Worm (Caenorhabditis elegans) whole organism, L4 larva: ENCODE results near the gene F59B1.4.

Source experiments
- D1046.2 ChIP-seq: fragments of 200-800 bp; sonication (Bioruptor generic); IDR thresholded peaks from 2 replicates; pipeline ENCODE4 v1.3.6; 2022; ENCODE audit warnings: missing genetic modification characterization, missing compliant biosample characterization
- F26F4.8 ChIP-seq: fragments of 200-800 bp; sonication (Bioruptor generic); conservative IDR thresholded peaks from 2 replicates; pipeline ENCODE4 v1.3.6; 2022; ENCODE audit warnings: missing genetic modification characterization, missing compliant biosample characterization
- F49E8.2 ChIP-seq: sonication (generic microtip); optimal IDR thresholded peaks from 2 replicates; lab custom pipeline; 2016; ENCODE audit warnings: missing compliant biosample characterization, mild to moderate bottlenecking, missing genetic modification characterization, borderline replicate concordance
- T26A8.4 ChIP-seq: fragments of 200-800 bp; sonication (Bioruptor generic); IDR thresholded peaks from 2 replicates; pipeline ENCODE4 v1.3.6; 2022; ENCODE audit warnings: missing genetic modification characterization, missing compliant biosample characterization
- Y105C5A.15 ChIP-seq: fragments of 200-800 bp; sonication (Bioruptor generic); IDR thresholded peaks from 2 replicates; pipeline ENCODE4 v1.3.6; 2022; ENCODE audit warnings: missing genetic modification characterization, missing compliant biosample characterization
- Y48G9A.11 ChIP-seq: fragments of 200-800 bp; sonication (Bioruptor generic); IDR thresholded peaks from 2 replicates; pipeline ENCODE4 v1.3.6; 2022; ENCODE audit warnings: missing genetic modification reagents, missing genetic modification characterization, missing compliant biosample characterization
- Y75B8A.6 ChIP-seq: fragments of 200-800 bp; sonication (Bioruptor generic); IDR thresholded peaks from 2 replicates; pipeline ENCODE4 v1.3.6; 2022; ENCODE audit warnings: missing genetic modification reagents, missing genetic modification characterization, missing compliant biosample characterization
- ZK337.2 ChIP-seq: fragments of 200-800 bp; sonication (Bioruptor generic); IDR thresholded peaks from 2 replicates; pipeline ENCODE4 v1.3.6; 2022; ENCODE audit warnings: missing genetic modification reagents, missing genetic modification characterization, missing compliant biosample characterization
- ama-1 ChIP-seq: fragments of 150-350 bp; optimal IDR thresholded peaks from 2 replicates; lab custom pipeline; 2014; ENCODE audit warnings: inconsistent platforms, mixed read lengths
- arid-1 ChIP-seq: fragments of 200-800 bp; sonication (Bioruptor generic); conservative IDR thresholded peaks from 2 replicates; pipeline ENCODE4 v1.3.6; 2022; ENCODE audit warnings: missing genetic modification reagents, missing genetic modification characterization, missing compliant biosample characterization
- attf-4 ChIP-seq: sonication (generic microtip); optimal IDR thresholded peaks from 3 replicates; lab custom pipeline; 2017; ENCODE audit warnings: missing biosample characterization, missing genetic modification characterization
- ceh-20 ChIP-seq: fragments of 200-800 bp; sonication (Bioruptor generic); IDR thresholded peaks from 2 replicates; pipeline ENCODE4 v1.3.6; 2022; ENCODE audit warnings: missing genetic modification reagents, missing genetic modification characterization, missing compliant biosample characterization
- ceh-32 ChIP-seq: sonication (generic microtip); optimal IDR thresholded peaks from 2 replicates; lab custom pipeline; 2016; ENCODE audit warnings: mild to moderate bottlenecking, missing genetic modification characterization, missing compliant biosample characterization; ENCODE audit not compliant: poor library complexity
- ceh-62 ChIP-seq: sonication (generic microtip); optimal IDR thresholded peaks from 2 replicates; lab custom pipeline; 2017; ENCODE audit warnings: missing biosample characterization, missing genetic modification characterization
- cey-2 ChIP-seq: sonication (generic microtip); optimal IDR thresholded peaks from 3 replicates; lab custom pipeline; 2017; ENCODE audit warnings: missing genetic modification characterization, mild to moderate bottlenecking, missing compliant biosample characterization, antibody characterized with exemption, borderline replicate concordance; ENCODE audit not compliant: insufficient read depth
- ctbp-1 ChIP-seq: fragments of 200-800 bp; sonication (Bioruptor generic); IDR thresholded peaks from 2 replicates; pipeline ENCODE4 v1.3.6; 2022; ENCODE audit warnings: missing genetic modification reagents, missing genetic modification characterization, missing compliant biosample characterization
- daf-16 ChIP-seq, 3 experiments: sonication (generic microtip); optimal IDR thresholded peaks; 2 replicates each; lab custom pipeline; 2016 to 2017; ENCODE audit warnings: missing genetic modification characterization in 3 of 3, missing genetic modification reagents in 3 of 3, mild to moderate bottlenecking in 2 of 3, missing compliant biosample characterization in 2 of 3, missing biosample characterization in 1 of 3, moderate library complexity in 1 of 3
- daf-19 ChIP-seq: fragments of 200-800 bp; sonication (Bioruptor generic); conservative IDR thresholded peaks from 2 replicates; pipeline ENCODE4 v1.3.6; 2022; ENCODE audit warnings: missing genetic modification characterization, missing compliant biosample characterization
- dmd-6 ChIP-seq: fragments of 200-800 bp; sonication (Bioruptor generic); IDR thresholded peaks from 2 replicates; pipeline ENCODE4 v1.3.6; 2022; ENCODE audit warnings: missing genetic modification reagents, missing genetic modification characterization, missing compliant biosample characterization
- dmd-8 ChIP-seq: fragments of 200-800 bp; sonication (Bioruptor generic); IDR thresholded peaks from 2 replicates; pipeline ENCODE4 v1.3.6; 2022; ENCODE audit warnings: missing genetic modification characterization, missing compliant biosample characterization
- dpl-1 ChIP-seq: fragments of 150-350 bp; optimal IDR thresholded peaks from 2 replicates; lab custom pipeline; 2014; ENCODE audit warnings: missing biosample characterization, missing genetic modification reagents, missing genetic modification characterization
- dve-1 ChIP-seq: sonication (generic microtip); optimal IDR thresholded peaks from 2 replicates; lab custom pipeline; 2017; ENCODE audit warnings: antibody characterized with exemption, mild to moderate bottlenecking, missing genetic modification characterization, missing compliant biosample characterization; ENCODE audit not compliant: insufficient read depth
- egl-27 ChIP-seq: sonication (generic microtip); optimal IDR thresholded peaks from 3 replicates; lab custom pipeline; 2017; ENCODE audit warnings: missing biosample characterization, missing genetic modification reagents, missing genetic modification characterization
- fos-1 ChIP-seq: fragments of 150-350 bp; optimal IDR thresholded peaks from 2 replicates; lab custom pipeline; 2014; ENCODE audit warnings: missing biosample characterization, missing genetic modification characterization
- gei-8 ChIP-seq: fragments of 200-800 bp; sonication (Bioruptor generic); optimal IDR thresholded peaks from 2 replicates; lab custom pipeline; 2018; ENCODE audit warnings: mild to moderate bottlenecking, missing genetic modification characterization, missing compliant biosample characterization
- hlh-11 ChIP-seq: fragments of 200-800 bp; sonication (Bioruptor generic); optimal IDR thresholded peaks from 2 replicates; lab custom pipeline; 2018; ENCODE audit warnings: mild to moderate bottlenecking, missing genetic modification characterization, missing compliant biosample characterization
- hmg-1.1 ChIP-seq: fragments of 200-800 bp; sonication (Bioruptor generic); IDR thresholded peaks from 2 replicates; pipeline ENCODE4 v1.3.6; 2022; ENCODE audit warnings: missing genetic modification reagents, missing genetic modification characterization, missing compliant biosample characterization
- lin-38 ChIP-seq: fragments of 200-800 bp; sonication (Bioruptor generic); IDR thresholded peaks from 2 replicates; pipeline ENCODE4 v1.3.6; 2022; ENCODE audit warnings: missing genetic modification reagents, missing genetic modification characterization, missing compliant biosample characterization
- lin-39 ChIP-seq: fragments of 150-350 bp; optimal IDR thresholded peaks from 2 replicates; lab custom pipeline; 2014; ENCODE audit warnings: missing biosample characterization, missing genetic modification reagents, missing genetic modification characterization
- lsy-2 ChIP-seq, 2 experiments: fragments of 150-350 bp in 1 of 2; sonication (generic microtip) in 1 of 2; optimal IDR thresholded peaks; 2 replicates each; lab custom pipeline; 2014 to 2017; ENCODE audit warnings: missing biosample characterization in 2 of 2, missing genetic modification characterization in 2 of 2
- madf-5 ChIP-seq, 2 experiments: fragments of 200-800 bp; sonication (Bioruptor generic); IDR thresholded peaks; 2 replicates each; pipeline ENCODE4 v1.3.6; 2022; ENCODE audit warnings: missing compliant biosample characterization in 2 of 2, missing genetic modification characterization in 2 of 2
- mep-1 ChIP-seq: fragments of 150-350 bp; sonication (generic microtip); optimal IDR thresholded peaks from 3 replicates; lab custom pipeline; 2014; ENCODE audit warnings: missing biosample characterization, missing genetic modification characterization
- mes-2 ChIP-seq: sonication (generic microtip); optimal IDR thresholded peaks from 2 replicates; lab custom pipeline; 2016; ENCODE audit warnings: missing genotype, mild to moderate bottlenecking, missing genetic modification characterization, missing compliant biosample characterization; ENCODE audit not compliant: poor library complexity, severe bottlenecking
- mxl-2 ChIP-seq: fragments of 200-800 bp; sonication (Bioruptor generic); conservative IDR thresholded peaks from 2 replicates; pipeline ENCODE4 v1.3.6; 2022; ENCODE audit warnings: missing genetic modification reagents, missing genetic modification characterization, missing compliant biosample characterization
- nhr-237 ChIP-seq: sonication (generic microtip); optimal IDR thresholded peaks from 2 replicates; lab custom pipeline; 2017; ENCODE audit warnings: missing biosample characterization, missing genetic modification characterization
- nhr-42 ChIP-seq: fragments of 200-800 bp; sonication (Bioruptor generic); IDR thresholded peaks from 2 replicates; pipeline ENCODE4 v1.3.6; 2022; ENCODE audit warnings: missing genetic modification characterization, missing compliant biosample characterization
- set-16 ChIP-seq: fragments of 200-800 bp; sonication (Bioruptor generic); IDR thresholded peaks from 2 replicates; pipeline ENCODE4 v1.3.6; 2022; ENCODE audit warnings: missing genetic modification reagents, missing genetic modification characterization, missing compliant biosample characterization
- skn-1 ChIP-seq: fragments of 150-350 bp; optimal IDR thresholded peaks from 2 replicates; lab custom pipeline; 2014; ENCODE audit warnings: missing biosample characterization, missing genetic modification characterization
- snpc-1.2 ChIP-seq: fragments of 200-800 bp; sonication (Bioruptor generic); IDR thresholded peaks from 2 replicates; pipeline ENCODE4 v1.3.6; 2022; ENCODE audit warnings: missing genetic modification reagents, missing genetic modification characterization, missing compliant biosample characterization
- spr-3 ChIP-seq: fragments of 200-800 bp; sonication (Bioruptor generic); optimal IDR thresholded peaks from 2 replicates; lab custom pipeline; 2018; ENCODE audit warnings: mild to moderate bottlenecking, missing genetic modification characterization, missing compliant biosample characterization
- tag-97 ChIP-seq: fragments of 200-800 bp; sonication (Bioruptor generic); IDR thresholded peaks from 2 replicates; pipeline ENCODE4 v1.3.6; 2022; ENCODE audit warnings: missing genetic modification characterization, missing compliant biosample characterization
- tra-1 ChIP-seq: fragments of 200-800 bp; sonication (Bioruptor generic); IDR thresholded peaks from 2 replicates; pipeline ENCODE4 v1.3.6; 2022; ENCODE audit warnings: missing genetic modification reagents, missing genetic modification characterization, missing compliant biosample characterization
- unc-130 ChIP-seq: sonication (generic microtip); optimal IDR thresholded peaks from 2 replicates; lab custom pipeline; 2016; ENCODE audit warnings: missing genetic modification reagents, missing genetic modification characterization, missing compliant biosample characterization
- unc-39 ChIP-seq: sonication (generic microtip); optimal IDR thresholded peaks from 2 replicates; lab custom pipeline; 2017; ENCODE audit warnings: missing biosample characterization, missing genetic modification characterization
- zag-1 ChIP-seq: fragments of 150-350 bp; optimal IDR thresholded peaks from 2 replicates; lab custom pipeline; 2014; ENCODE audit warnings: missing biosample characterization, missing genetic modification characterization
- zfp-2 ChIP-seq: sonication (generic microtip); optimal IDR thresholded peaks from 2 replicates; lab custom pipeline; 2016; ENCODE audit warnings: mild to moderate bottlenecking, missing genetic modification characterization, missing compliant biosample characterization
- zip-11 ChIP-seq: fragments of 200-800 bp; sonication (Bioruptor generic); IDR thresholded peaks from 2 replicates; pipeline ENCODE4 v1.3.6; 2022; ENCODE audit warnings: missing genetic modification characterization, missing compliant biosample characterization
- ztf-11 ChIP-seq: fragments of 150-350 bp; optimal IDR thresholded peaks from 2 replicates; lab custom pipeline; 2014; ENCODE audit warnings: missing biosample characterization, missing genetic modification characterization

Gene F59B1.4

ce11 chrV:3588223-3588622 lies 38.6 kb downstream of the F59B1.4 start (continued):
- TF ChIP-seq daf-16 (GFP tag; optimal IDR thresholded peaks at IDR 0.05; lab: Kevin White, UChicago) (peak in 1 of 2 experiments; percentile 17), daf-16 (tag; optimal IDR thresholded peaks at IDR 0.05; lab: Kevin White, UChicago) (peak; percentile 45), dmd-8 (GFP tag; lab: Robert Waterston, UW) (peak; percentile 84), ztf-11 (no peak), snpc-1.2 (GFP tag; lab: Robert Waterston, UW) (peak; percentile 47; the same call in 1 of the 2 replicates), T26A8.4 (peak; percentile 63), Y75B8A.6 (no peak), ceh-20 (GFP tag; lab: Robert Waterston, UW) (peak; percentile 54; the same call in 1 of the 2 replicates), egl-27 (no peak), zag-1 (tag; lab: Kevin White, UChicago) (no peak), mes-2 (tag; lab: Kevin White, UChicago) (peak; percentile 35), dpl-1 (GFP tag; lab: Kevin White, UChicago) (no peak), F26F4.8 (GFP tag; lab: Robert Waterston, UW) (peak; percentile 48; the same call in 1 of the 2 replicates), zip-11 (GFP tag; lab: Robert Waterston, UW) (no peak), ceh-62 (no peak), arid-1 (GFP tag; lab: Robert Waterston, UW) (0 out of 2 replicates have a peak, but pooled peaks have one; percentile 36), attf-4 (tag; lab: Kevin White, UChicago) (no peak), dmd-6 (GFP tag; lab: Robert Waterston, UW) (peak; percentile 24), skn-1 (tag; lab: Kevin White, UChicago) (no peak), Y105C5A.15 (GFP tag; lab: Robert Waterston, UW) (0 out of 2 replicates have a peak, but pooled peaks have one; percentile 18), lsy-2 (tag; optimal IDR thresholded peaks at IDR 0.05; lab: Kevin White, UChicago) (peak in 1 of 2 experiments; percentile 22), madf-5 (GFP tag; IDR thresholded peaks at IDR 0.05; lab: Robert Waterston, UW) (peak in 1 of 2 experiments; percentile 63; a peak in 1 of 4 replicates), daf-19 (no peak), zfp-2 (tag; lab: Kevin White, UChicago) (no peak), mxl-2 (GFP tag; lab: Robert Waterston, UW) (0 out of 2 replicates have a peak, but pooled peaks have one; percentile 49), ctbp-1 (GFP tag; lab: Robert Waterston, UW) (0 out of 2 replicates have a peak, but pooled peaks have one; percentile 41), D1046.2 (GFP tag; lab: Robert Waterston, UW) (0 out of 2 replicates have a peak, but pooled peaks have one; percentile 42), tra-1 (GFP tag; lab: Robert Waterston, UW) (peak; percentile 55; the same call in 1 of the 2 replicates), nhr-42 (GFP tag; lab: Robert Waterston, UW) (0 out of 2 replicates have a peak, but pooled peaks have one; percentile 24), ceh-32 (no peak)
- TF ChIP-seq, all 104 proteins: peak for 28

- TF ChIP-seq fos-1: no peak
- TF ChIP-seq gei-8 (GFP tag; lab: Kevin White, UChicago): no peak
- TF ChIP-seq dve-1: peak; percentile 23
- TF ChIP-seq zag-1 (tag; lab: Kevin White, UChicago): no peak
- TF ChIP-seq tag-97: no peak
- TF ChIP-seq ceh-32: no peak
- no peak for TF ChIP-seq spr-3 (GFP tag; lab: Kevin White, UChicago)
- TF ChIP-seq set-16 (GFP tag; lab: Robert Waterston, UW): peak; percentile 35
- no peak for TF ChIP-seq hlh-11
- no peak for TF ChIP-seq daf-19
- no peak for TF ChIP-seq T26A8.4
- no peak for TF ChIP-seq lin-39 (tag; lab: Kevin White, UChicago)
- peak; percentile 38 for TF ChIP-seq mep-1 (tag; lab: Kevin White, UChicago)
- TF ChIP-seq lsy-2 (tag; optimal IDR thresholded peaks at IDR 0.05; lab: Kevin White, UChicago): peak in 1 of 2 experiments; percentile 29
- TF ChIP-seq F49E8.2 (tag; lab: Kevin White, UChicago): no peak
- 0 out of 2 replicates have a peak, but pooled peaks have one; percentile 22 for TF ChIP-seq Y48G9A.11
- TF ChIP-seq hmg-1.1 (GFP tag; lab: Robert Waterston, UW): 0 out of 2 replicates have a peak, but pooled peaks have one; percentile 15
- no peak for TF ChIP-seq unc-130 (GFP tag; lab: Kevin White, UChicago)
- no peak for TF ChIP-seq cey-2 (tag; lab: Kevin White, UChicago)
- no peak for TF ChIP-seq nhr-237
- TF ChIP-seq unc-39 (tag; lab: Kevin White, UChicago): no peak
- TF ChIP-seq ama-1 (lab: Kevin White, UChicago): no peak
- 0 out of 2 replicates have a peak, but pooled peaks have one; percentile 18 for TF ChIP-seq ZK337.2
- TF ChIP-seq lin-38 (GFP tag; lab: Robert Waterston, UW): peak; percentile 55
Measured at ce11 chrV:3587633-3588032, 39.2 kb downstream of the F59B1.4 start.
